Worm (Caenorhabditis elegans) whole organism, L1 larva: ENCODE measurements around the gene T13C2.3.

Experiments
- egl-27 ChIP-seq, 2 experiments: fragments of 150-350 bp in 1 of 2; sonication (generic microtip); optimal IDR thresholded peaks; 3 replicates each; lab custom pipeline; 2017 to 2018; ENCODE audit warnings: missing biosample characterization in 2 of 2, missing genetic modification characterization in 2 of 2, missing genetic modification reagents in 2 of 2
- jun-1 ChIP-seq: fragments of 150-350 bp; optimal IDR thresholded peaks from 2 replicates; lab custom pipeline; 2014; ENCODE audit warnings: missing biosample characterization, missing genetic modification reagents, missing genetic modification characterization
- lsy-2 ChIP-seq, 2 experiments: fragments of 150-350 bp; optimal IDR thresholded peaks; 2 replicates each; lab custom pipeline; 2014; ENCODE audit warnings: missing biosample characterization in 2 of 2, missing genetic modification characterization in 2 of 2
- mab-9 ChIP-seq: fragments of 200-800 bp; sonication (Bioruptor generic); IDR thresholded peaks from 2 replicates; pipeline ENCODE4 v1.3.6; 2022; ENCODE audit warnings: missing genetic modification reagents, missing genetic modification characterization, missing compliant biosample characterization
- pax-3 ChIP-seq: fragments of 200-800 bp; sonication (Bioruptor generic); optimal IDR thresholded peaks from 2 replicates; lab custom pipeline; 2018; ENCODE audit warnings: mild to moderate bottlenecking, missing genetic modification characterization, moderate library complexity, missing compliant biosample characterization
- sox-4 ChIP-seq: sonication (generic microtip); optimal IDR thresholded peaks from 2 replicates; lab custom pipeline; 2016; ENCODE audit warnings: missing genetic modification characterization, missing compliant biosample characterization
- unc-130 ChIP-seq: fragments of 150-350 bp; optimal IDR thresholded peaks from 2 replicates; lab custom pipeline; 2017; ENCODE audit warnings: missing biosample characterization, missing genetic modification characterization, inconsistent platforms

DNA sequence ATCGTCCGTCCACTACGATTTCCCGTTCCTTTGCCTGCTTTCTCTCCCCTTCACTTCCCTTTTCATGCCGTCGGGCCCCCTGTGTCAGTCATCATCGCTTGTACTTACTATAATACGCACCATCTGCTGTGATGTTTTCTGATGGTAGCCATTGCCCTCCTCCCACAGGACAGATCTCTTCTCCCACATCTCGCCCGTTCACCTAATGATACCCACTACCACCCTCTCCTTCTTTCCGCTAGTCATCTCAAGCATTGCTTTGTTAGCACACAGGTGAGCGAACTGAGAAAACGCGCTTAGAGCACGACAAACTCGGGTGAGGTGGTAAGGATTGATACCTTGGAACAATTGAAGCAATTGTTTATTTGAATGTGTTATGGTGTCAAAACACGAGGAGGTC lies 41.9 kb downstream of the T13C2.3 start:
- TF ChIP-seq jun-1 (tag; lab: Kevin White, UChicago) (no peak), lsy-2 (tag; optimal IDR thresholded peaks at IDR 0.05; lab: Kevin White, UChicago) (no peak), unc-130 (no peak), sox-4 (tag; lab: Kevin White, UChicago) (no peak), mab-9 (GFP tag; lab: Robert Waterston, UW) (no peak), egl-27 (tag; optimal IDR thresholded peaks at IDR 0.05; lab: Kevin White, UChicago) (no peak), pax-3 (no peak)
